Fruit fly (Drosophila melanogaster): Measurements from ENCODE around the gene TTLL1B.

TTLL1B gene

DNA sequence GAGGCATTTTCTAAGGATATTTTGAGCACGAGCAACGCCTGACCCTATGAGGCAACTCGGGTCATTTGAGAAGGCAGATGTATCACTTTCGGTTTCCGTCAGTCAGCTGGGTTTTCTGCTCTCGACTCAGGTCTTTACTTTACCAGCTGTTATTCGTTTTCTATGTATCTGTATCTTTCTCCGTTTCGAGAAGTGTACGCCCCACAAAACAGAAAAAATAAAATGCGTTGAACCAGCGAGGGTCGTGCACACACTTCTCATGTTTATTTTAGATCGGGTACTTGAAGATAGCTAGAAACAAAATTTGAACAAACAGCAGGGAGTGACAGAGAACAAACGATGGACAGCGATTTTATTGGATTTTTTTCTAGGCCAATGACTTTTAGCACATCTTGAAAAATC is 34.2 kb upstream of the TTLL1B start (continued):
- TF ChIP-seq ftz-f1 (GFP tag; optimal IDR thresholded peaks at IDR 0.05), result no peak
- TF ChIP-seq Ets65A (GFP tag), result peak; percentile 75
- peak; percentile 16 for TF ChIP-seq grau (tag; optimal IDR thresholded peaks at IDR 0.05)
- no peak for TF ChIP-seq org-1 (GFP tag; optimal IDR thresholded peaks at IDR 0.05)
- no peak for TF ChIP-seq wor (GFP tag; IDR thresholded peaks at IDR 0.05)
- peak; percentile 38 for TF ChIP-seq hkb (optimal IDR thresholded peaks at IDR 0.05)
- TF ChIP-seq hkb (GFP tag; IDR thresholded peaks at IDR 0.05), result peak; percentile 13; the same call in 1 of the 2 replicates
- no peak for TF ChIP-seq ERR (GFP tag; optimal IDR thresholded peaks at IDR 0.05)
- peak; percentile 17 for TF ChIP-seq Nf-YB (GFP tag; optimal IDR thresholded peaks at IDR 0.05)
- no peak for TF ChIP-seq CG4854 (GFP tag; optimal IDR thresholded peaks at IDR 0.05)
- TF ChIP-seq CG16815 (GFP tag; optimal IDR thresholded peaks at IDR 0.05), result no peak
- TF ChIP-seq CG18764 (GFP tag; optimal IDR thresholded peaks at IDR 0.05), result no peak
- TF ChIP-seq CG33557 (GFP tag; optimal IDR thresholded peaks at IDR 0.05), result peak; percentile 55
- no peak for TF ChIP-seq Dbx (GFP tag; IDR thresholded peaks at IDR 0.05)
- TF ChIP-seq CG4820 (GFP tag; optimal IDR thresholded peaks at IDR 0.05), result no peak
- TF ChIP-seq CG17361 (GFP tag; IDR thresholded peaks at IDR 0.05), result no peak
- TF ChIP-seq dm (GFP tag; optimal IDR thresholded peaks at IDR 0.05), result peak; percentile 27
- TF ChIP-seq CG31441 (GFP tag; IDR thresholded peaks at IDR 0.05), result no peak
- no peak for TF ChIP-seq dmrt99B (tag; optimal IDR thresholded peaks at IDR 0.05)
- TF ChIP-seq Fer2 (tag; optimal IDR thresholded peaks at IDR 0.05), result no peak
- TF ChIP-seq scrt (GFP tag; optimal IDR thresholded peaks at IDR 0.05), result no peak
- no peak for TF ChIP-seq sisA (GFP tag; IDR thresholded peaks at IDR 0.05)
- peak; percentile 2 for TF ChIP-seq CG17359 (tag; optimal IDR thresholded peaks at IDR 0.05)
- no peak for TF ChIP-seq CG6654 (GFP tag; optimal IDR thresholded peaks at IDR 0.05)
- TF ChIP-seq CG10959 (GFP tag; IDR thresholded peaks at IDR 0.05), result 0 out of 2 replicates have a peak, but pooled peaks have one; percentile 12
- TF ChIP-seq CG12391 (tag; optimal IDR thresholded peaks at IDR 0.05), result peak; percentile 18
- TF ChIP-seq onecut (GFP tag; IDR thresholded peaks at IDR 0.05), result 0 out of 2 replicates have a peak, but pooled peaks have one; percentile 6
- no peak for TF ChIP-seq Lpt (GFP tag; optimal IDR thresholded peaks at IDR 0.05)
- peak; percentile 34 for TF ChIP-seq bab2 (GFP tag; optimal IDR thresholded peaks at IDR 0.05)
- TF ChIP-seq chm (GFP tag; IDR thresholded peaks at IDR 0.05), result peak; percentile 43; the same call in 1 of the 2 replicates
- TF ChIP-seq CG9876 (GFP tag; optimal IDR thresholded peaks at IDR 0.05), result no peak
- no peak for TF ChIP-seq HLH54F (GFP tag; optimal IDR thresholded peaks at IDR 0.05)
- no peak for TF ChIP-seq ssp (GFP tag; IDR thresholded peaks at IDR 0.05)
- TF ChIP-seq CG17568 (GFP tag; optimal IDR thresholded peaks at IDR 0.05), result peak; percentile 13
- TF ChIP-seq Hmr (GFP tag; optimal IDR thresholded peaks at IDR 0.05), result no peak
- no peak for TF ChIP-seq inv (GFP tag; IDR thresholded peaks at IDR 0.05; ENCODE audit: partially characterized antibody)
- peak; percentile 29 for TF ChIP-seq tin (GFP tag; optimal IDR thresholded peaks at IDR 0.05)
- TF ChIP-seq lola (GFP tag; optimal IDR thresholded peaks at IDR 0.05), result peak in 1 of 3 experiments; percentile 39
- peak; percentile 75 for TF ChIP-seq CG15696 (tag; optimal IDR thresholded peaks at IDR 0.05)
- TF ChIP-seq trem (tag; optimal IDR thresholded peaks at IDR 0.05), result peak; percentile 2
- no peak for TF ChIP-seq Elba2 (GFP tag; optimal IDR thresholded peaks at IDR 0.05)
- TF ChIP-seq Adf1 (GFP tag; IDR thresholded peaks at IDR 0.05), result no peak
- peak; percentile 16 for TF ChIP-seq CG4707 (GFP tag; optimal IDR thresholded peaks at IDR 0.05)
- TF ChIP-seq nerfin-2 (GFP tag; IDR thresholded peaks at IDR 0.05; ENCODE audit: partially characterized antibody), result no peak
- no peak for TF ChIP-seq CG8478 (optimal IDR thresholded peaks at IDR 0.05)
- TF ChIP-seq CG3847 (GFP tag; IDR thresholded peaks at IDR 0.05), result no peak
- peak; percentile 85 for TF ChIP-seq sens (GFP tag)
- TF ChIP-seq nau (GFP tag; optimal IDR thresholded peaks at IDR 0.05), result no peak
- TF ChIP-seq CG15514 (GFP tag; optimal IDR thresholded peaks at IDR 0.05), result no peak
- TF ChIP-seq CG10543 (GFP tag; optimal IDR thresholded peaks at IDR 0.05), result no peak
- TF ChIP-seq Xrp1 (GFP tag; IDR thresholded peaks at IDR 0.05), result peak; percentile 54; the same call in 1 of the 2 replicates
- no peak for TF ChIP-seq Drgx (GFP tag; IDR thresholded peaks at IDR 0.05)

Measured in whole organism, embryonic.